Fruit fly (Drosophila melanogaster) whole organism, wandering third instar larva: ENCODE measurements around the gene Hsp27.

Source experiments
- Jra ChIP-seq: sonication (Bioruptor generic); optimal IDR thresholded peaks from 2 replicates; lab custom pipeline; 2016; ENCODE audit warnings: missing biosample characterization, missing genetic modification characterization
- N ChIP-seq: fragments of >200 bp; optimal IDR thresholded peaks from 2 replicates; lab custom pipeline; 2018; ENCODE audit warnings: missing biosample characterization, missing external identifiers, missing genetic modification characterization
- br ChIP-seq: fragments of 200-800 bp; sonication (Bioruptor generic); optimal IDR thresholded peaks from 2 replicates; lab custom pipeline; 2016; ENCODE audit warnings: missing biosample characterization, missing genetic modification characterization
- psq ChIP-seq: fragments of 200-800 bp; sonication (Bioruptor generic); optimal IDR thresholded peaks from 3 replicates; lab custom pipeline; 2017; ENCODE audit warnings: missing biosample characterization, mild to moderate bottlenecking, missing genetic modification characterization, moderate library complexity

DNA sequence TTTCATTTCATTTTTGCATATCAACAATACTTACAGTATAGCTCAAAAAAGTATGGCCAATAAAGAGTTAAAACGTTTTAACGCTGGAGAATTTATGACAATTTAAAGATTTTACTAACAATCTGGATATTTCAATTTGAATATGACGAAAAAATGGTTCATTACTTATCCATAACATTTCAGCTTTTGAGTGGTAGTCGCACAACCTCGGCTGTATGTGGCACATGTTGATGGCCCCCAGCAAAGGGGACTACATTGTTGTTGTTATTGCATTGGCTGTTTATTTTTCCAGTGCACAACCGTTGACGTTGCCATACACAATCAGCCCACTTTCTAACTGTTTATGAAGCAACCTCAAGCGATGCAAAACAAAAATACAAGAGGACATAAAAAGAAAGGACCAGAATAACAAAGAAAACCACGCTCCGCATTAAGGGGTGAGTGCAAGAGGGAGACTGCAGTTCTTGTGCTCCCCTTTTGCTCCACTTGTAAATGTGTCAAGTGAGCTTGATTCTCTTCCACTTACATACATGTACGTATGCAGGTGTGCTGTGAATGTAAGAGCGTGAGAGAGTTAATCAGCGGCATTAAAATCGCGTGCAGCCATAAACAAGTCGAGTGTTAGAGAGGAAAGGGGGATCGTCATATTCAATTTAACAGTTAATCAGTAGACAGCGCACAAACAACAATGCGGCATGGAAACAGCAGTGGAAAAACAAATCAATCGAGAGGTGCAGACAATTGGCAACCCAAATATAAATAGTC lies 36.4 kb downstream of the Hsp27 start:
- TF ChIP-seq Jra (GFP tag; lab: Kevin White, UChicago) (peak; percentile 88), psq (GFP tag; lab: Kevin White, UChicago) (peak; percentile 86), br (GFP tag; lab: Kevin White, UChicago) (peak; percentile 95), N (GFP tag; lab: Kevin White, UChicago) (no peak)
